Worm (Caenorhabditis elegans) whole organism, young adult: ENCODE results near the gene sfxn-5.

Source experiments
- D2030.7 ChIP-seq: fragments of 200-800 bp; sonication (Bioruptor generic); IDR thresholded peaks from 2 replicates; pipeline ENCODE4 v1.3.6; 2022; ENCODE audit warnings: missing genetic modification reagents, missing genetic modification characterization, missing compliant biosample characterization
- F37B4.10 ChIP-seq: fragments of 200-800 bp; sonication (Bioruptor generic); IDR thresholded peaks from 2 replicates; pipeline ENCODE4 v1.3.6; 2022; ENCODE audit warnings: missing genetic modification characterization, missing compliant biosample characterization
- F55B11.4 ChIP-seq: sonication (generic microtip); optimal IDR thresholded peaks from 2 replicates; lab custom pipeline; 2016; ENCODE audit warnings: missing compliant biosample characterization, missing genetic modification characterization, borderline replicate concordance; ENCODE audit not compliant: insufficient read depth
- F57A8.1 ChIP-seq: fragments of 200-800 bp; sonication (Bioruptor generic); optimal IDR thresholded peaks from 2 replicates; lab custom pipeline; 2018; ENCODE audit warnings: mild to moderate bottlenecking, missing genetic modification characterization, moderate library complexity, missing compliant biosample characterization
- K11D2.4 ChIP-seq: fragments of 200-800 bp; sonication (Bioruptor generic); IDR thresholded peaks from 2 replicates; pipeline ENCODE4 v1.3.6; 2022; ENCODE audit warnings: missing genetic modification reagents, missing genetic modification characterization, missing compliant biosample characterization
- K12H6.12 ChIP-seq: fragments of 200-800 bp; sonication (Bioruptor generic); optimal IDR thresholded peaks from 2 replicates; lab custom pipeline; 2018; ENCODE audit warnings: mild to moderate bottlenecking, missing genetic modification characterization, missing compliant biosample characterization
- Y67H2A.10 ChIP-seq: fragments of 200-800 bp; sonication (Bioruptor generic); conservative IDR thresholded peaks from 2 replicates; pipeline ENCODE4 v1.3.6; 2022; ENCODE audit warnings: missing genetic modification reagents, missing genetic modification characterization, missing compliant biosample characterization
- ZK185.1 ChIP-seq: sonication (generic microtip); optimal IDR thresholded peaks from 2 replicates; lab custom pipeline; 2016; ENCODE audit warnings: mild to moderate bottlenecking, missing genetic modification characterization, missing compliant biosample characterization; ENCODE audit not compliant: poor library complexity, severe bottlenecking
- athp-1 ChIP-seq: sonication (generic microtip); optimal IDR thresholded peaks from 2 replicates; lab custom pipeline; 2017; ENCODE audit warnings: mild to moderate bottlenecking, missing genetic modification characterization, missing compliant biosample characterization
- attf-5 ChIP-seq: fragments of 200-800 bp; sonication (Bioruptor generic); optimal IDR thresholded peaks from 2 replicates; lab custom pipeline; 2018; ENCODE audit warnings: mild to moderate bottlenecking, missing genetic modification characterization, missing compliant biosample characterization
- attf-6 ChIP-seq: fragments of 200-800 bp; sonication (Bioruptor generic); IDR thresholded peaks from 2 replicates; pipeline ENCODE4 v1.3.6; 2022; ENCODE audit warnings: missing genetic modification reagents, missing genetic modification characterization, missing compliant biosample characterization
- cebp-1 ChIP-seq, 2 experiments: fragments of 200-800 bp in 1 of 2; sonication (Bioruptor generic) in 1 of 2; sonication (generic microtip) in 1 of 2; IDR thresholded peaks in 1 of 2; optimal IDR thresholded peaks in 1 of 2; 2 replicates each; pipeline versions ENCODE4 v1.3.6 to Lab custom; 2017 to 2022; ENCODE audit warnings: missing compliant biosample characterization in 2 of 2, missing genetic modification characterization in 2 of 2, mild to moderate bottlenecking in 1 of 2, missing genetic modification reagents in 1 of 2, moderate library complexity in 1 of 2
- cebp-2 ChIP-seq: fragments of 200-800 bp; sonication (Bioruptor generic); IDR thresholded peaks from 2 replicates; pipeline ENCODE4 v1.3.6; 2022; ENCODE audit warnings: missing genetic modification characterization, missing compliant biosample characterization
- ceh-100 ChIP-seq: fragments of 200-800 bp; sonication (Bioruptor generic); IDR thresholded peaks from 2 replicates; pipeline ENCODE4 v1.3.6; 2022; ENCODE audit warnings: missing genetic modification reagents, missing genetic modification characterization, missing compliant biosample characterization
- ceh-91 ChIP-seq: fragments of 200-800 bp; sonication (Bioruptor generic); IDR thresholded peaks from 2 replicates; pipeline ENCODE4 v1.3.6; 2022; ENCODE audit warnings: missing genetic modification reagents, missing genetic modification characterization, missing compliant biosample characterization
- chd-7 ChIP-seq: sonication (generic microtip); optimal IDR thresholded peaks from 2 replicates; lab custom pipeline; 2016; ENCODE audit warnings: mild to moderate bottlenecking, missing genetic modification characterization, moderate library complexity, missing compliant biosample characterization
- die-1 ChIP-seq: sonication (generic microtip); optimal IDR thresholded peaks from 2 replicates; lab custom pipeline; 2016; ENCODE audit warnings: missing genotype, mild to moderate bottlenecking, missing genetic modification characterization, missing compliant biosample characterization
- dox-1 ChIP-seq: fragments of 200-800 bp; sonication (Bioruptor generic); IDR thresholded peaks from 2 replicates; pipeline ENCODE4 v1.3.6; 2022; ENCODE audit warnings: missing genetic modification reagents, missing genetic modification characterization, missing compliant biosample characterization
- dpff-1 ChIP-seq: sonication (generic microtip); optimal IDR thresholded peaks from 2 replicates; lab custom pipeline; 2017; ENCODE audit warnings: mild to moderate bottlenecking, missing genetic modification characterization, missing compliant biosample characterization
- efl-1 ChIP-seq: fragments of 150-350 bp; optimal IDR thresholded peaks from 2 replicates; lab custom pipeline; 2014; ENCODE audit warnings: missing biosample characterization, missing genetic modification reagents, missing genetic modification characterization
- egl-18 ChIP-seq: fragments of 200-800 bp; sonication (Bioruptor generic); IDR thresholded peaks from 2 replicates; pipeline ENCODE4 v1.3.6; 2022; ENCODE audit warnings: missing genetic modification reagents, missing genetic modification characterization, missing compliant biosample characterization
- gei-17 ChIP-seq: fragments of 200-800 bp; sonication (Bioruptor generic); optimal IDR thresholded peaks from 2 replicates; lab custom pipeline; 2018; ENCODE audit warnings: mild to moderate bottlenecking, missing genetic modification characterization, missing compliant biosample characterization
- lin-35 ChIP-seq, 3 experiments: fragments of 150-350 bp in 2 of 3; sonication (generic microtip) in 1 of 3; optimal IDR thresholded peaks; 2 replicates each; lab custom pipeline; 2014 to 2018; ENCODE audit warnings: missing biosample characterization in 3 of 3, missing genetic modification characterization in 3 of 3, missing genetic modification reagents in 3 of 3
- lir-1 ChIP-seq: fragments of 200-800 bp; sonication (Bioruptor generic); conservative IDR thresholded peaks from 2 replicates; pipeline ENCODE4 v1.3.6; 2022; ENCODE audit warnings: missing genetic modification reagents, missing genetic modification characterization, missing compliant biosample characterization
- lsl-1 ChIP-seq: fragments of 200-800 bp; sonication (Bioruptor generic); optimal IDR thresholded peaks from 2 replicates; lab custom pipeline; 2018; ENCODE audit warnings: mild to moderate bottlenecking, missing genetic modification characterization, moderate library complexity, missing compliant biosample characterization
- madf-6 ChIP-seq: fragments of 200-800 bp; sonication (Bioruptor generic); IDR thresholded peaks from 2 replicates; pipeline ENCODE4 v1.3.6; 2022; ENCODE audit warnings: missing genetic modification reagents, missing genetic modification characterization, missing compliant biosample characterization
- mcd-1 ChIP-seq: fragments of 200-800 bp; sonication (Bioruptor generic); IDR thresholded peaks from 2 replicates; pipeline ENCODE4 v1.3.6; 2022; ENCODE audit warnings: missing genetic modification reagents, missing genetic modification characterization, missing compliant biosample characterization
- nfya-1 ChIP-seq: sonication (generic microtip); optimal IDR thresholded peaks from 2 replicates; lab custom pipeline; 2017; ENCODE audit warnings: antibody characterized with exemption, missing compliant biosample characterization, missing genetic modification characterization, borderline replicate concordance; ENCODE audit not compliant: insufficient read depth
- nhr-120 ChIP-seq: fragments of 200-800 bp; sonication (Bioruptor generic); IDR thresholded peaks from 2 replicates; pipeline ENCODE4 v1.3.6; 2022; ENCODE audit warnings: missing genetic modification characterization, missing compliant biosample characterization
- nhr-80 ChIP-seq: sonication (generic microtip); optimal IDR thresholded peaks from 2 replicates; lab custom pipeline; 2016; ENCODE audit warnings: missing genetic modification characterization, missing compliant biosample characterization
- pha-4 ChIP-seq: fragments of 150-350 bp; sonication (generic microtip); optimal IDR thresholded peaks from 2 replicates; lab custom pipeline; 2014; ENCODE audit warnings: missing biosample characterization, missing genetic modification reagents, missing genetic modification characterization
- rcor-1 ChIP-seq: fragments of 200-800 bp; sonication (Bioruptor generic); IDR thresholded peaks from 2 replicates; pipeline ENCODE4 v1.3.6; 2022; ENCODE audit warnings: missing genetic modification reagents, missing genetic modification characterization, missing compliant biosample characterization
- repo-1 ChIP-seq: sonication (generic microtip); optimal IDR thresholded peaks from 2 replicates; lab custom pipeline; 2017; ENCODE audit warnings: mild to moderate bottlenecking, missing genetic modification characterization, missing compliant biosample characterization
- sea-2 ChIP-seq: fragments of 200-800 bp; sonication (Bioruptor generic); IDR thresholded peaks from 2 replicates; pipeline ENCODE4 v1.3.6; 2022; ENCODE audit warnings: missing genetic modification characterization, missing compliant biosample characterization
- somi-1 ChIP-seq: fragments of 200-800 bp; sonication (Bioruptor generic); optimal IDR thresholded peaks from 2 replicates; lab custom pipeline; 2018; ENCODE audit warnings: mild to moderate bottlenecking, missing genetic modification characterization, missing compliant biosample characterization
- tbx-9 ChIP-seq: sonication (generic microtip); optimal IDR thresholded peaks from 2 replicates; lab custom pipeline; 2016; ENCODE audit warnings: borderline replicate concordance, missing genetic modification characterization, inconsistent platforms, missing compliant biosample characterization
- ztf-18 ChIP-seq: sonication (generic microtip); optimal IDR thresholded peaks from 2 replicates; lab custom pipeline; 2016; ENCODE audit warnings: missing genotype, mild to moderate bottlenecking, missing genetic modification characterization, missing compliant biosample characterization
- ztf-22 ChIP-seq: fragments of 200-800 bp; sonication (Bioruptor generic); optimal IDR thresholded peaks from 2 replicates; lab custom pipeline; 2018; ENCODE audit warnings: mild to moderate bottlenecking, missing genetic modification characterization, moderate library complexity, missing compliant biosample characterization
- ztf-3 ChIP-seq: fragments of 200-800 bp; sonication (Bioruptor generic); optimal IDR thresholded peaks from 2 replicates; lab custom pipeline; 2018; ENCODE audit warnings: mild to moderate bottlenecking, missing genetic modification characterization, missing compliant biosample characterization

The sfxn-5 gene

ce11 chrII:8126132-8126531, 21.3 kb upstream of the sfxn-5 start (continued):
- TF ChIP-seq repo-1 (tag; lab: Kevin White, UChicago) = no peak
- TF ChIP-seq F55B11.4 (tag; lab: Kevin White, UChicago) = no peak
- peak; percentile 37; the same call in 1 of the 2 replicates for TF ChIP-seq ceh-100
- TF ChIP-seq ztf-18 (tag; lab: Kevin White, UChicago) = peak; percentile 8
- peak; percentile 27 for TF ChIP-seq K12H6.12 (tag; lab: Kevin White, UChicago)
- TF ChIP-seq athp-1 (tag; lab: Kevin White, UChicago) = no peak
- no peak for TF ChIP-seq cebp-2
- TF ChIP-seq attf-6 (GFP tag; lab: Robert Waterston, UW) = no peak
- no peak for TF ChIP-seq die-1
- no peak for TF ChIP-seq lin-35 (GFP tag; optimal IDR thresholded peaks at IDR 0.05; lab: Kevin White, UChicago)
- no peak for TF ChIP-seq ceh-91 (GFP tag; lab: Robert Waterston, UW)
- no peak for TF ChIP-seq somi-1
- TF ChIP-seq nfya-1 = no peak
- no peak for TF ChIP-seq attf-5
- TF ChIP-seq ztf-22 = no peak
- no peak for TF ChIP-seq dox-1 (GFP tag; lab: Robert Waterston, UW)
- TF ChIP-seq ztf-3 (GFP tag; lab: Kevin White, UChicago) = no peak
- TF ChIP-seq ZK185.1 = no peak
- TF ChIP-seq F37B4.10 (GFP tag; lab: Robert Waterston, UW) = no peak
- no peak for TF ChIP-seq cebp-1 (GFP tag; IDR thresholded peaks at IDR 0.05; lab: Robert Waterston, UW)
- TF ChIP-seq cebp-1 (tag; optimal IDR thresholded peaks at IDR 0.05; lab: Kevin White, UChicago) = peak; percentile 57
- TF ChIP-seq lir-1 (GFP tag; lab: Robert Waterston, UW) = no peak
- TF ChIP-seq D2030.7 (GFP tag; lab: Robert Waterston, UW) = no peak
- no peak for TF ChIP-seq madf-6 (GFP tag; lab: Robert Waterston, UW)
- no peak for TF ChIP-seq egl-18 (GFP tag; lab: Robert Waterston, UW)
- no peak for TF ChIP-seq K11D2.4

DNA sequence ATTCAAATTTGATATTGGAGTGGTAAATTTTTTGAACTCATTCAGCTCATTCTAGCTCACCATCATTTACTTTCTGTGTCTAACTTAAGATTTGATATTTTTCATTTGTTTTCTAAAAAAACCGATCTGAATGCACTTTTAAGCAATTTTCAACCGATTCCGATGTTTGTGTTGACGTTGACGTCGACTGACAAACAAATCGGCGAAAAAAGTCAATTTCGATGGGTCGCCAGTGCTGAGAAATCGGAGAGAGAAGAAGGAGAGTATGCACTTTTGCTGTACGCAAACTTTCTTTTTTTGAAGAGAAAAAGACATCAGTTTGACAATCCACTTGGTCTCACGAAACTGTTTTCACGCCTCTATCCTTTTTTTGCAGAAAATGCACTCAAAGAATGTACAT, 20.6 kb upstream of the sfxn-5 start:
- TF ChIP-seq pha-4 (tag; lab: Kevin White, UChicago) (no peak), die-1 (no peak), nhr-80 (tag; lab: Kevin White, UChicago) (no peak), ztf-18 (tag; lab: Kevin White, UChicago) (no peak), tbx-9 (tag; lab: Kevin White, UChicago) (no peak), ztf-3 (GFP tag; lab: Kevin White, UChicago) (no peak), dpff-1 (tag; lab: Kevin White, UChicago) (no peak), mcd-1 (GFP tag; lab: Robert Waterston, UW) (no peak), Y67H2A.10 (GFP tag; lab: Robert Waterston, UW) (no peak), sea-2 (GFP tag; lab: Robert Waterston, UW) (no peak), gei-17 (no peak), madf-6 (GFP tag; lab: Robert Waterston, UW) (no peak), rcor-1 (GFP tag; lab: Robert Waterston, UW) (no peak), lsl-1 (GFP tag; lab: Kevin White, UChicago) (no peak), F57A8.1 (GFP tag; lab: Kevin White, UChicago) (no peak), nhr-120 (GFP tag; lab: Robert Waterston, UW) (no peak), efl-1 (no peak), chd-7 (tag; lab: Kevin White, UChicago) (no peak), athp-1 (tag; lab: Kevin White, UChicago) (no peak)
